Fruit fly (Drosophila melanogaster): ENCODE measurements around the gene mRpL9.

Gene mRpL9

dm6 chr3R:15379071-15379470 is 48.5 kb downstream of the mRpL9 start (continued):
- peak; percentile 65 to 79 for TF ChIP-seq Trl (optimal IDR thresholded peaks at IDR 0.05)
- TF ChIP-seq Trl (GFP tag; optimal IDR thresholded peaks at IDR 0.05): no peak
- TF ChIP-seq CG1832 (GFP tag; optimal IDR thresholded peaks at IDR 0.05): peak; percentile 69
- TF ChIP-seq CG5180 (GFP tag; optimal IDR thresholded peaks at IDR 0.05): peak; percentile 17
- no peak for TF ChIP-seq ERR (GFP tag; optimal IDR thresholded peaks at IDR 0.05)
- TF ChIP-seq dimm (GFP tag; IDR thresholded peaks at IDR 0.05): no peak
- no peak for TF ChIP-seq toy (GFP tag; IDR thresholded peaks at IDR 0.05)
- peak; percentile 90 for TF ChIP-seq CG8478 (optimal IDR thresholded peaks at IDR 0.05)
- no peak for TF ChIP-seq MTF-1 (GFP tag; optimal IDR thresholded peaks at IDR 0.05; ENCODE audit: borderline replicate concordance)
- TF ChIP-seq esg (GFP tag; conservative IDR thresholded peaks at IDR 0.05): no peak
- no peak for TF ChIP-seq slp2 (GFP tag; optimal IDR thresholded peaks at IDR 0.05)
- TF ChIP-seq ham (GFP tag; IDR thresholded peaks at IDR 0.05): no peak
